Fruit fly (Drosophila melanogaster) whole organism, embryonic: Measurements from ENCODE around the gene Gad1.
A peak's percentile ranks its signal among the peaks of the same experiment; 100 is the strongest.

ENCODE experiments used
- Antp ChIP-seq: fragments of 200-800 bp; sonication (Bioruptor generic); optimal IDR thresholded peaks from 3 replicates; lab custom pipeline; 2016; ENCODE audit warnings: missing biosample characterization, missing genetic modification characterization
- Asciz ChIP-seq: fragments of 200-800 bp; sonication (Bioruptor generic); optimal IDR thresholded peaks from 2 replicates; lab custom pipeline; 2017; ENCODE audit warnings: missing biosample characterization, mild to moderate bottlenecking, missing genetic modification characterization, missing genetic modification reagents
- B-H2 ChIP-seq: fragments of 200-800 bp; sonication (Bioruptor generic); optimal IDR thresholded peaks from 2 replicates; lab custom pipeline; 2018; ENCODE audit warnings: missing biosample characterization, mild to moderate bottlenecking, missing genetic modification characterization
- Blimp-1 ChIP-seq: fragments of 200-800 bp; sonication (Bioruptor generic); optimal IDR thresholded peaks from 3 replicates; lab custom pipeline; 2018; ENCODE audit warnings: missing biosample characterization, missing genetic modification characterization, mild to moderate bottlenecking, moderate library complexity, missing genetic modification reagents
- CG10366 ChIP-seq: fragments of 200-800 bp; sonication (Bioruptor generic); IDR thresholded peaks from 2 replicates; pipeline ENCODE4 v1.3.6; 2022; ENCODE audit warnings: missing biosample characterization, missing genetic modification characterization
- CG11504 ChIP-seq: fragments of 200-800 bp; sonication (Bioruptor generic); optimal IDR thresholded peaks from 3 replicates; lab custom pipeline; 2019; ENCODE audit warnings: missing biosample characterization, mild to moderate bottlenecking, missing genetic modification characterization, moderate library complexity
- CG12744 ChIP-seq: fragments of 200-800 bp; sonication (Bioruptor generic); optimal IDR thresholded peaks from 2 replicates; lab custom pipeline; 2016; ENCODE audit warnings: missing biosample characterization, missing genetic modification characterization
- CG13424 ChIP-seq: fragments of 200-800 bp; sonication (Bioruptor generic); optimal IDR thresholded peaks from 2 replicates; lab custom pipeline; 2019; ENCODE audit warnings: missing biosample characterization, mild to moderate bottlenecking, missing genetic modification characterization, moderate library complexity
- CG14441 ChIP-seq: fragments of 200-800 bp; sonication (Bioruptor generic); IDR thresholded peaks from 2 replicates; pipeline ENCODE4 v1.3.6; 2022; ENCODE audit warnings: missing biosample characterization, missing genetic modification characterization
- CG15269 ChIP-seq: fragments of 200-800 bp; sonication (Bioruptor generic); optimal IDR thresholded peaks from 2 replicates; lab custom pipeline; 2018; ENCODE audit warnings: missing biosample characterization, mild to moderate bottlenecking, missing genetic modification characterization, moderate library complexity
- CG17359 ChIP-seq: fragments of 200-800 bp; sonication (Bioruptor generic); optimal IDR thresholded peaks from 3 replicates; lab custom pipeline; 2018; ENCODE audit warnings: missing biosample characterization, mild to moderate bottlenecking, missing genetic modification characterization, moderate library complexity
- CG2678 ChIP-seq: fragments of 200-800 bp; sonication (Bioruptor generic); optimal IDR thresholded peaks from 3 replicates; lab custom pipeline; 2019; ENCODE audit warnings: missing biosample characterization, mild to moderate bottlenecking, missing genetic modification characterization, moderate library complexity
- CG2712 ChIP-seq: fragments of 200-800 bp; optimal IDR thresholded peaks from 3 replicates; lab custom pipeline; 2019; ENCODE audit warnings: missing biosample characterization, mild to moderate bottlenecking, missing genetic modification characterization, moderate library complexity
- CG31441 ChIP-seq: fragments of 200-800 bp; sonication (Bioruptor generic); IDR thresholded peaks from 2 replicates; pipeline ENCODE4 v1.3.6; 2022; ENCODE audit warnings: missing biosample characterization, missing genetic modification characterization
- CG3726 ChIP-seq: fragments of 200-800 bp; sonication (Bioruptor generic); IDR thresholded peaks from 3 replicates; pipeline ENCODE4, ENCODE4 v1.3.6; 2022; ENCODE audit warnings: missing biosample characterization, missing genetic modification characterization
- CG7372 ChIP-seq: fragments of 200-800 bp; sonication (Bioruptor generic); IDR thresholded peaks from 2 replicates; pipeline ENCODE4 v1.3.6; 2022; ENCODE audit warnings: missing biosample characterization, missing genetic modification characterization
- CG7839 ChIP-seq: fragments of 200-800 bp; sonication (Bioruptor generic); optimal IDR thresholded peaks from 3 replicates; lab custom pipeline; 2018; ENCODE audit warnings: missing biosample characterization, mild to moderate bottlenecking, missing genetic modification characterization, moderate library complexity
- CG8924 ChIP-seq: fragments of 200-800 bp; optimal IDR thresholded peaks from 3 replicates; lab custom pipeline; 2019; ENCODE audit warnings: missing biosample characterization, mild to moderate bottlenecking, missing genetic modification characterization, moderate library complexity
- Dll ChIP-seq: fragments of 200-800 bp; sonication (Bioruptor generic); IDR thresholded peaks from 4 replicates; pipeline ENCODE4 v1.3.6; 2022; ENCODE audit warnings: missing biosample characterization, missing genetic modification characterization; ENCODE audit not compliant: partially characterized antibody
- Eip74EF ChIP-seq, 2 experiments: fragments of 200-800 bp in 1 of 2; fragments of >200 bp in 1 of 2; sonication (Bioruptor generic) in 1 of 2; optimal IDR thresholded peaks; 2 replicates each; lab custom pipeline; 2017 to 2019; ENCODE audit warnings: missing biosample characterization in 2 of 2, missing genetic modification characterization in 2 of 2, mild to moderate bottlenecking in 1 of 2, moderate library complexity in 1 of 2
- Hr51 ChIP-seq, 2 experiments: fragments of 200-800 bp; sonication (Bioruptor generic); optimal IDR thresholded peaks; 2 replicates in 1 of 2; 3 replicates in 1 of 2; lab custom pipeline; 2016 to 2018; ENCODE audit warnings: missing biosample characterization in 2 of 2, missing genetic modification characterization in 2 of 2, mild to moderate bottlenecking in 1 of 2, moderate library complexity in 1 of 2
- Mrtf ChIP-seq: fragments of 200-800 bp; sonication (Bioruptor generic); IDR thresholded peaks from 3 replicates; pipeline ENCODE4 v1.3.6; 2022; ENCODE audit warnings: missing biosample characterization, missing genetic modification characterization
- Oli ChIP-seq: fragments of 200-800 bp; sonication (Bioruptor generic); optimal IDR thresholded peaks from 2 replicates; lab custom pipeline; 2018; ENCODE audit warnings: missing biosample characterization, mild to moderate bottlenecking, missing genetic modification characterization, moderate library complexity
- Optix ChIP-seq: fragments of 200-800 bp; sonication (Bioruptor generic); IDR thresholded peaks from 3 replicates; pipeline ENCODE4 v1.3.6; 2022; ENCODE audit warnings: missing biosample characterization, missing genetic modification characterization
- Ptx1 ChIP-seq: fragments of 200-800 bp; sonication (Bioruptor generic); IDR thresholded peaks from 2 replicates; pipeline ENCODE4 v1.3.6; 2022; ENCODE audit warnings: missing biosample characterization, missing genetic modification characterization
- Rfx ChIP-seq: fragments of 200-800 bp; sonication (Bioruptor generic); IDR thresholded peaks from 2 replicates; pipeline ENCODE4 v1.3.6; 2022; ENCODE audit warnings: missing biosample characterization, missing genetic modification characterization
- Sox102F ChIP-seq: fragments of 200-800 bp; sonication (Bioruptor generic); optimal IDR thresholded peaks from 2 replicates; lab custom pipeline; 2018; ENCODE audit warnings: missing biosample characterization, mild to moderate bottlenecking, missing genetic modification characterization, moderate library complexity
- Spps ChIP-seq: fragments of 200-800 bp; sonication (Bioruptor generic); optimal IDR thresholded peaks from 2 replicates; lab custom pipeline; 2018; ENCODE audit warnings: missing biosample characterization, mild to moderate bottlenecking, missing genetic modification characterization
- Xrp1 ChIP-seq: fragments of 200-800 bp; sonication (Bioruptor generic); IDR thresholded peaks from 2 replicates; pipeline ENCODE4 v1.3.6; 2022; ENCODE audit warnings: missing biosample characterization, missing genetic modification characterization
- ase ChIP-seq: fragments of 200-800 bp; sonication (Bioruptor generic); IDR thresholded peaks from 3 replicates; pipeline ENCODE4 v1.3.6; 2022; ENCODE audit warnings: missing biosample characterization, missing genetic modification characterization
- chif ChIP-seq, 2 experiments: fragments of 200-800 bp; sonication (Bioruptor generic); optimal IDR thresholded peaks; 3 replicates each; lab custom pipeline; 2016; ENCODE audit warnings: missing biosample characterization in 2 of 2, missing genetic modification characterization in 2 of 2
- esg ChIP-seq: fragments of 200-800 bp; sonication (Bioruptor generic); conservative IDR thresholded peaks from 2 replicates; pipeline ENCODE4 v1.3.6; 2022; ENCODE audit warnings: missing biosample characterization, missing genetic modification characterization
- gcm ChIP-seq: fragments of 200-800 bp; sonication (Bioruptor generic); optimal IDR thresholded peaks from 2 replicates; lab custom pipeline; 2019; ENCODE audit warnings: missing biosample characterization, mild to moderate bottlenecking, missing genetic modification characterization, moderate library complexity
- gem ChIP-seq: fragments of 200-800 bp; sonication (Bioruptor generic); optimal IDR thresholded peaks from 2 replicates; lab custom pipeline; 2019; ENCODE audit warnings: missing biosample characterization, mild to moderate bottlenecking, missing genetic modification characterization, moderate library complexity
- grau ChIP-seq: fragments of 200-800 bp; optimal IDR thresholded peaks from 3 replicates; lab custom pipeline; 2019; ENCODE audit warnings: missing biosample characterization, mild to moderate bottlenecking, missing genetic modification characterization, moderate library complexity
- gt ChIP-seq: fragments of 200-800 bp; sonication (Bioruptor generic); IDR thresholded peaks from 2 replicates; pipeline ENCODE4 v1.3.6; 2022; ENCODE audit warnings: missing biosample characterization, missing genetic modification characterization
- luna ChIP-seq: fragments of 200-800 bp; sonication (Bioruptor generic); optimal IDR thresholded peaks from 2 replicates; lab custom pipeline; 2016; ENCODE audit warnings: missing biosample characterization, missing genetic modification characterization
- nom ChIP-seq: fragments of 200-800 bp; sonication (Bioruptor generic); optimal IDR thresholded peaks from 2 replicates; lab custom pipeline; 2017; ENCODE audit warnings: missing biosample characterization, missing genetic modification characterization, mild to moderate bottlenecking, moderate library complexity, missing genetic modification reagents
- oc ChIP-seq: fragments of 200-800 bp; sonication (Bioruptor generic); optimal IDR thresholded peaks from 2 replicates; lab custom pipeline; 2018; ENCODE audit warnings: missing biosample characterization, mild to moderate bottlenecking, missing genetic modification characterization, moderate library complexity
- pan ChIP-seq, 4 experiments: fragments of >200 bp in 3 of 4; fragments of 200-800 bp in 1 of 4; sonication (Bioruptor generic) in 1 of 4; optimal IDR thresholded peaks in 3 of 4; IDR thresholded peaks in 1 of 4; 2 replicates each; pipeline versions ENCODE4 v1.3.6 to Lab custom; 2017 to 2022; ENCODE audit warnings: missing biosample characterization in 2 of 4, missing genetic modification characterization in 2 of 4, mixed read lengths in 1 of 4
- phol ChIP-seq: fragments of 200-800 bp; sonication (Bioruptor generic); optimal IDR thresholded peaks from 3 replicates; lab custom pipeline; 2018; ENCODE audit warnings: missing biosample characterization, mild to moderate bottlenecking, missing genetic modification characterization, moderate library complexity
- prd ChIP-seq, 3 experiments: fragments of >200 bp in 2 of 3; fragments of 200-800 bp in 1 of 3; sonication (Bioruptor generic) in 1 of 3; optimal IDR thresholded peaks in 2 of 3; IDR thresholded peaks in 1 of 3; 2 replicates in 2 of 3; 3 replicates in 1 of 3; pipeline versions ENCODE4 v1.3.6 to Lab custom; 2017 to 2022; ENCODE audit warnings: missing biosample characterization in 1 of 3, missing genetic modification characterization in 1 of 3
- row ChIP-seq: fragments of 200-800 bp; sonication (Bioruptor generic); IDR thresholded peaks from 3 replicates; pipeline ENCODE4 v1.3.6; 2022; ENCODE audit warnings: missing biosample characterization, missing genetic modification characterization
- sd ChIP-seq: fragments of 200-800 bp; sonication (Bioruptor generic); optimal IDR thresholded peaks from 3 replicates; lab custom pipeline; 2018; ENCODE audit warnings: missing biosample characterization, mild to moderate bottlenecking, missing genetic modification characterization, moderate library complexity
- sens ChIP-seq: fragments of 200-800 bp; sonication (Bioruptor generic); peaks from one replicate; lab custom pipeline; 2016; ENCODE audit warnings: missing biosample characterization, missing genetic modification characterization
- tna ChIP-seq: fragments of 200-800 bp; sonication (Bioruptor generic); IDR thresholded peaks from 2 replicates; pipeline ENCODE4 v1.3.6; 2022; ENCODE audit warnings: missing biosample characterization, missing genetic modification characterization; ENCODE audit not compliant: partially characterized antibody
- unpg ChIP-seq: fragments of 200-800 bp; sonication (Bioruptor generic); optimal IDR thresholded peaks from 3 replicates; lab custom pipeline; 2018; ENCODE audit warnings: missing biosample characterization, mild to moderate bottlenecking, missing genetic modification characterization, moderate library complexity
- wdn ChIP-seq: fragments of 200-800 bp; sonication (Bioruptor generic); IDR thresholded peaks from 2 replicates; pipeline ENCODE4 v1.3.6; 2022; ENCODE audit warnings: missing biosample characterization, missing genetic modification characterization

Gene Gad1

dm6 chr3L:4044497-4044896 is 44.0 kb downstream of the Gad1 start:
- TF ChIP-seq luna (GFP tag; lab: Kevin White, UChicago) (no peak), unpg (GFP tag; lab: Kevin White, UChicago) (peak; percentile 29), ase (GFP tag; lab: Robert Waterston, UW) (peak; percentile 48; the same call in 1 of the 3 replicates), sens (GFP tag; lab: Kevin White, UChicago) (peak; percentile 20), CG2678 (tag; lab: Kevin White, UChicago) (peak; percentile 29), CG7839 (tag; lab: Kevin White, UChicago) (peak; percentile 14), Hr51 (GFP tag; optimal IDR thresholded peaks at IDR 0.05; lab: Kevin White, UChicago) (peak in 1 of 2 experiments; percentile 63), CG14441 (GFP tag; lab: Robert Waterston, UW) (peak; percentile 41), Eip74EF (GFP tag; optimal IDR thresholded peaks at IDR 0.05; lab: Kevin White, UChicago) (peak in 1 of 2 experiments; percentile 49), sd (tag; lab: Kevin White, UChicago) (peak; percentile 55), Ptx1 (GFP tag; lab: Robert Waterston, UW) (peak; percentile 36; the same call in 1 of the 2 replicates), CG10366 (peak; percentile 49), Antp (GFP tag; lab: Kevin White, UChicago) (no peak), oc (tag; lab: Kevin White, UChicago) (peak; percentile 16), gcm (GFP tag; lab: Kevin White, UChicago) (no peak), CG31441 (peak; percentile 17; the same call in 1 of the 2 replicates), Mrtf (GFP tag; lab: Robert Waterston, UW) (no peak), CG11504 (tag; lab: Kevin White, UChicago) (peak; percentile 52), Spps (tag; lab: Kevin White, UChicago) (no peak), CG12744 (GFP tag; lab: Kevin White, UChicago) (no peak), Sox102F (GFP tag; lab: Kevin White, UChicago) (peak; percentile 55), chif (GFP tag; optimal IDR thresholded peaks at IDR 0.05; lab: Kevin White, UChicago) (no peak), gt (GFP tag; lab: Robert Waterston, UW) (no peak), gem (peak; percentile 46), B-H2 (GFP tag; lab: Kevin White, UChicago) (no peak), Blimp-1 (GFP tag; lab: Kevin White, UChicago) (peak; percentile 4), nom (GFP tag; lab: Kevin White, UChicago) (no peak), CG15269 (tag; lab: Kevin White, UChicago) (peak; percentile 29), CG7372 (GFP tag; lab: Robert Waterston, UW) (peak; percentile 31; the same call in 1 of the 2 replicates), grau (tag; lab: Kevin White, UChicago) (peak; percentile 18), phol (peak; percentile 2), Xrp1 (GFP tag; lab: Robert Waterston, UW) (0 out of 2 replicates have a peak, but pooled peaks have one; percentile 17), prd (optimal IDR thresholded peaks at IDR 0.05; lab: Kevin White, UChicago) (no peak), prd (GFP tag; IDR thresholded peaks at IDR 0.05; lab: Robert Waterston, UW) (peak; percentile 10; the same call in 1 of the 3 replicates), tna (GFP tag; lab: Robert Waterston, UW) (no peak), esg (GFP tag; lab: Robert Waterston, UW) (0 out of 2 replicates have a peak, but pooled peaks have one; percentile 6), CG8924 (tag; lab: Kevin White, UChicago) (peak; percentile 7), Oli (tag; lab: Kevin White, UChicago) (peak; percentile 32), CG17359 (tag; lab: Kevin White, UChicago) (peak; percentile 32), pan (optimal IDR thresholded peaks at IDR 0.05; lab: Kevin White, UChicago) (no peak), pan (GFP tag; optimal IDR thresholded peaks at IDR 0.05 in 1 of 2, IDR thresholded peaks at IDR 0.05 in 1 of 2) (peak in 1 of 2 experiments; percentile 55), CG2712 (peak; percentile 15), Asciz (peak; percentile 16), row (GFP tag; lab: Robert Waterston, UW) (0 out of 3 replicates have a peak, but pooled peaks have one; percentile 9), CG13424 (tag; lab: Kevin White, UChicago) (peak; percentile 7), Optix (no peak), wdn (no peak), Dll (GFP tag; lab: Robert Waterston, UW) (no peak), Rfx (no peak), CG3726 (GFP tag; lab: Robert Waterston, UW) (no peak)
